Worm (Caenorhabditis elegans) whole organism, early embryonic: ENCODE measurements around the gene F08C6.5.

ENCODE experiments used
- B0310.2 ChIP-seq: sonication (generic microtip); optimal IDR thresholded peaks from 2 replicates; lab custom pipeline; 2016; ENCODE audit warnings: mild to moderate bottlenecking, missing genetic modification characterization, missing compliant biosample characterization
- aly-1 ChIP-seq: sonication (generic microtip); optimal IDR thresholded peaks from 2 replicates; lab custom pipeline; 2016; ENCODE audit warnings: missing genetic modification characterization, missing compliant biosample characterization
- ama-1 ChIP-seq: fragments of 150-350 bp; optimal IDR thresholded peaks from 2 replicates; lab custom pipeline; 2014
- ceh-13 ChIP-seq: fragments of 200-800 bp; sonication (Bioruptor generic); optimal IDR thresholded peaks from 2 replicates; lab custom pipeline; 2018; ENCODE audit warnings: mild to moderate bottlenecking, missing genetic modification characterization, missing compliant biosample characterization
- ceh-36 ChIP-seq: sonication (generic microtip); optimal IDR thresholded peaks from 2 replicates; lab custom pipeline; 2016; ENCODE audit warnings: missing genetic modification characterization, inconsistent platforms, missing compliant biosample characterization
- flt-1 ChIP-seq: fragments of 200-800 bp; sonication (Bioruptor generic); IDR thresholded peaks from 2 replicates; pipeline ENCODE4 v1.3.6; 2022; ENCODE audit warnings: missing genetic modification characterization, missing compliant biosample characterization
- hmg-4 ChIP-seq: fragments of 200-800 bp; sonication (Bioruptor generic); optimal IDR thresholded peaks from 2 replicates; lab custom pipeline; 2018; ENCODE audit warnings: mild to moderate bottlenecking, missing genetic modification characterization, missing compliant biosample characterization
- hnd-1 ChIP-seq: sonication (generic microtip); optimal IDR thresholded peaks from 2 replicates; lab custom pipeline; 2016; ENCODE audit warnings: missing genetic modification characterization, missing compliant biosample characterization
- pes-1 ChIP-seq: fragments of 200-800 bp; sonication (Bioruptor generic); IDR thresholded peaks from 2 replicates; pipeline ENCODE4 v1.3.6; 2022; ENCODE audit warnings: missing genetic modification reagents, missing genetic modification characterization, missing compliant biosample characterization
- tbx-11 ChIP-seq: fragments of 200-800 bp; sonication (Bioruptor generic); IDR thresholded peaks from 2 replicates; pipeline ENCODE4 v1.3.6; 2022; ENCODE audit warnings: missing genetic modification characterization, missing compliant biosample characterization

DNA sequence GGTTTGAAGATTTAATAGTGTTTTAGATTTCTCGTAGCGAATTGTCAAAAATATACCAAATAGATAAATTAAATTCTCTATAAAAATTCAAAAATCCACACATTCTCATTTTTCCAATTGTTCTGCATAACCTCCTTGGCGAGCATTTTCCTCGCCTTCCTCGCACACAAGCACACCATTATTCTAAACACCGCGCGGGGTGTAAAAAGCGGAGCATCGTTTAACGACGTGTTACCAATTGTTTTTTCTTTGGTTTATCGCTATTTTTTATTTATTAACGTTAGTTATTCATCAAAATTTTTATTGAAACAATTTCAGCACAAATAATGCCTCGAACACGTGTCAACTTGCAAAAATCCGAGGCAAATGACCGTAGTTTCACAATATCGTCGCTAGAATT, 5.8 kb downstream of the F08C6.5 start, which contains the start of gene vps-52:
- TF ChIP-seq B0310.2 (tag; lab: Kevin White, UChicago) = no peak
- TF ChIP-seq ama-1 (lab: Kevin White, UChicago) = no peak
- no peak for TF ChIP-seq aly-1 (tag; lab: Kevin White, UChicago)
- TF ChIP-seq flt-1 (GFP tag; lab: Robert Waterston, UW) = no peak
- no peak for TF ChIP-seq hmg-4
- TF ChIP-seq tbx-11 (GFP tag; lab: Robert Waterston, UW) = no peak
- no peak for TF ChIP-seq pes-1 (GFP tag; lab: Robert Waterston, UW)
- TF ChIP-seq hnd-1 (tag; lab: Kevin White, UChicago) = no peak
- no peak for TF ChIP-seq ceh-36 (tag; lab: Kevin White, UChicago)
- no peak for TF ChIP-seq ceh-13
